Fruit fly (Drosophila melanogaster) whole organism, pupa: ENCODE results near the gene CG7953.

Source experiments
- CG10348 ChIP-seq: fragments of 200-800 bp; sonication (Bioruptor generic); IDR thresholded peaks from 2 replicates; pipeline ENCODE4 v1.3.6; 2022; ENCODE audit warnings: missing biosample characterization, missing genetic modification characterization
- CG32121 ChIP-seq: fragments of 200-800 bp; sonication (Bioruptor generic); IDR thresholded peaks from 2 replicates; pipeline ENCODE4 v1.3.6; 2022; ENCODE audit warnings: missing biosample characterization, missing genetic modification characterization
- EcR ChIP-seq: fragments of 200-800 bp; sonication (Bioruptor generic); optimal IDR thresholded peaks from 3 replicates; lab custom pipeline; 2019; ENCODE audit warnings: missing biosample characterization, missing genetic modification characterization, mild to moderate bottlenecking, moderate library complexity, missing genetic modification reagents
- Ets98B ChIP-seq: fragments of 200-800 bp; sonication (Bioruptor generic); IDR thresholded peaks from 2 replicates; pipeline ENCODE4 v1.3.6; 2022; ENCODE audit warnings: missing biosample characterization, missing genetic modification characterization
- Pif1A ChIP-seq: fragments of 200-800 bp; sonication (Bioruptor generic); optimal IDR thresholded peaks from 3 replicates; lab custom pipeline; 2016; ENCODE audit warnings: missing biosample characterization, missing genetic modification characterization

dm6 chr2L:13811323-13811722, 36.4 kb upstream of the CG7953 start, which contains the start of the genes Adat1 and CG16865:
- no peak for TF ChIP-seq Ets98B (GFP tag; lab: Robert Waterston, UW)
- TF ChIP-seq CG10348 (GFP tag; lab: Robert Waterston, UW): no peak
- TF ChIP-seq CG32121: no peak
- TF ChIP-seq EcR: no peak
- TF ChIP-seq Pif1A (GFP tag; lab: Kevin White, UChicago): no peak
